Fruit fly (Drosophila melanogaster): ENCODE measurements around the gene CG3764.
"Not testable (repeated sequence)": the region's sequence is repeated elsewhere in the genome, so short reads cannot be mapped to it uniquely, and the experiment has no call there.

CG3764 gene

dm6 chr3L:16954522-16954921, 57.8 kb downstream of the CG3764 start, which contains the start of gene Ogdh:
Gene Ogdh (plus strand): TSS chr3L:16954822.
- TF ChIP-seq noc (tag; optimal IDR thresholded peaks at IDR 0.05): not testable (repeated sequence)

Data from whole organism, larva.